Fruit fly (Drosophila melanogaster) whole organism, embryonic: ENCODE measurements around the gene CG42820.

Experiments
- Atf-2 ChIP-seq: fragments of 200-800 bp; sonication (Bioruptor generic); optimal IDR thresholded peaks from 2 replicates; lab custom pipeline; 2016; ENCODE audit warnings: missing biosample characterization, missing genetic modification characterization
- Atf3 ChIP-seq: fragments of 200-800 bp; sonication (Bioruptor generic); optimal IDR thresholded peaks from 3 replicates; lab custom pipeline; 2016; ENCODE audit warnings: missing biosample characterization, missing genetic modification characterization
- CG1024 ChIP-seq: fragments of 200-800 bp; sonication (Bioruptor generic); IDR thresholded peaks from 2 replicates; pipeline ENCODE4 v1.3.6; 2022; ENCODE audit warnings: missing biosample characterization, missing genetic modification characterization
- CG11456 ChIP-seq: fragments of 200-800 bp; sonication (Bioruptor generic); IDR thresholded peaks from 3 replicates; pipeline ENCODE4 v1.3.6; 2022; ENCODE audit warnings: missing biosample characterization, missing genetic modification characterization
- CG11560 ChIP-seq: fragments of 200-800 bp; sonication (Bioruptor generic); IDR thresholded peaks from 3 replicates; pipeline ENCODE4 v1.3.6; 2022; ENCODE audit warnings: missing biosample characterization, missing genetic modification characterization
- CG12942 ChIP-seq: fragments of 200-800 bp; sonication (Bioruptor generic); optimal IDR thresholded peaks from 3 replicates; lab custom pipeline; 2016; ENCODE audit warnings: missing biosample characterization, missing genetic modification characterization
- CG13296 ChIP-seq: fragments of 200-800 bp; sonication (Bioruptor generic); optimal IDR thresholded peaks from 3 replicates; lab custom pipeline; 2018; ENCODE audit warnings: missing biosample characterization, mild to moderate bottlenecking, missing genetic modification characterization
- CG15073 ChIP-seq: fragments of 200-800 bp; sonication (Bioruptor generic); optimal IDR thresholded peaks from 2 replicates; lab custom pipeline; 2016; ENCODE audit warnings: missing biosample characterization, missing genetic modification characterization
- CG15696 ChIP-seq: fragments of 200-800 bp; sonication (Bioruptor generic); optimal IDR thresholded peaks from 2 replicates; lab custom pipeline; 2019; ENCODE audit warnings: missing biosample characterization, mild to moderate bottlenecking, missing genetic modification characterization, moderate library complexity
- CG17359 ChIP-seq: fragments of 200-800 bp; sonication (Bioruptor generic); optimal IDR thresholded peaks from 3 replicates; lab custom pipeline; 2018; ENCODE audit warnings: missing biosample characterization, mild to moderate bottlenecking, missing genetic modification characterization, moderate library complexity
- CG18262 ChIP-seq: fragments of 200-800 bp; optimal IDR thresholded peaks from 3 replicates; lab custom pipeline; 2019; ENCODE audit warnings: missing biosample characterization, mild to moderate bottlenecking, missing genetic modification characterization, moderate library complexity
- CG2120 ChIP-seq: fragments of 200-800 bp; sonication (Bioruptor generic); optimal IDR thresholded peaks from 3 replicates; lab custom pipeline; 2016; ENCODE audit warnings: missing biosample characterization, missing genetic modification characterization
- CG2129 ChIP-seq: fragments of 200-800 bp; sonication (Bioruptor generic); IDR thresholded peaks from 2 replicates; pipeline ENCODE4 v1.3.6; 2022; ENCODE audit warnings: missing biosample characterization, missing genetic modification characterization; ENCODE audit not compliant: partially characterized antibody
- CG30431 ChIP-seq: fragments of 200-800 bp; sonication (Bioruptor generic); optimal IDR thresholded peaks from 2 replicates; lab custom pipeline; 2017; ENCODE audit warnings: missing biosample characterization, missing genetic modification characterization
- CG31224 ChIP-seq: fragments of 200-800 bp; sonication (Bioruptor generic); IDR thresholded peaks from 2 replicates; pipeline ENCODE4 v1.3.6; 2022; ENCODE audit warnings: missing biosample characterization, missing genetic modification characterization
- CG32532 ChIP-seq: fragments of 200-800 bp; sonication (Bioruptor generic); IDR thresholded peaks from 2 replicates; pipeline ENCODE4 v1.3.6; 2022; ENCODE audit warnings: missing biosample characterization, missing genetic modification characterization
- CG32772 ChIP-seq: fragments of 200-800 bp; sonication (Bioruptor generic); IDR thresholded peaks from 2 replicates; pipeline ENCODE4 v1.3.6; 2022; ENCODE audit warnings: missing biosample characterization, missing genetic modification characterization
- CG3847 ChIP-seq: fragments of 200-800 bp; sonication (Bioruptor generic); IDR thresholded peaks from 2 replicates; pipeline ENCODE4 v1.3.6; 2022; ENCODE audit warnings: missing biosample characterization, missing genetic modification characterization
- CG4328 ChIP-seq: fragments of 200-800 bp; sonication (Bioruptor generic); optimal IDR thresholded peaks from 3 replicates; lab custom pipeline; 2017; ENCODE audit warnings: missing biosample characterization, missing genetic modification reagents, missing genetic modification characterization
- CG6813 ChIP-seq: fragments of 200-800 bp; sonication (Bioruptor generic); optimal IDR thresholded peaks from 2 replicates; lab custom pipeline; 2017; ENCODE audit warnings: missing biosample characterization, missing genetic modification characterization, mild to moderate bottlenecking, moderate library complexity, missing genetic modification reagents
- CG7556 ChIP-seq: fragments of 200-800 bp; sonication (Bioruptor generic); optimal IDR thresholded peaks from 2 replicates; lab custom pipeline; 2017; ENCODE audit warnings: missing biosample characterization, mild to moderate bottlenecking, missing genetic modification characterization
- CG9797 ChIP-seq: fragments of 200-800 bp; sonication (Bioruptor generic); optimal IDR thresholded peaks from 3 replicates; lab custom pipeline; 2018; ENCODE audit warnings: missing biosample characterization, mild to moderate bottlenecking, missing genetic modification characterization
- Dek ChIP-seq: fragments of 200-800 bp; sonication (Bioruptor generic); optimal IDR thresholded peaks from 3 replicates; lab custom pipeline; 2019; ENCODE audit warnings: missing biosample characterization, mild to moderate bottlenecking, missing genetic modification characterization, moderate library complexity
- GATAe ChIP-seq: fragments of 200-800 bp; sonication (Bioruptor generic); conservative IDR thresholded peaks from 2 replicates; pipeline ENCODE4 v1.3.6; 2022; ENCODE audit warnings: missing biosample characterization, missing genetic modification characterization
- Gsc ChIP-seq: fragments of 200-800 bp; sonication (Bioruptor generic); IDR thresholded peaks from 2 replicates; pipeline ENCODE4 v1.3.6; 2022; ENCODE audit warnings: missing biosample characterization, missing genetic modification characterization
- Hr51 ChIP-seq, 2 experiments: fragments of 200-800 bp; sonication (Bioruptor generic); optimal IDR thresholded peaks; 2 replicates in 1 of 2; 3 replicates in 1 of 2; lab custom pipeline; 2016 to 2018; ENCODE audit warnings: missing biosample characterization in 2 of 2, missing genetic modification characterization in 2 of 2, mild to moderate bottlenecking in 1 of 2, moderate library complexity in 1 of 2
- Meics ChIP-seq: fragments of 200-800 bp; sonication (Bioruptor generic); optimal IDR thresholded peaks from 2 replicates; lab custom pipeline; 2017; ENCODE audit warnings: missing biosample characterization, mild to moderate bottlenecking, missing genetic modification characterization
- Mes4 ChIP-seq: fragments of 200-800 bp; sonication (Bioruptor generic); optimal IDR thresholded peaks from 2 replicates; lab custom pipeline; 2016; ENCODE audit warnings: missing biosample characterization, missing genetic modification characterization
- Myb ChIP-seq: fragments of 200-800 bp; sonication (Bioruptor generic); optimal IDR thresholded peaks from 2 replicates; lab custom pipeline; 2016; ENCODE audit warnings: missing biosample characterization, missing genetic modification characterization
- NC2α ChIP-seq: fragments of 200-800 bp; sonication (Bioruptor generic); optimal IDR thresholded peaks from 2 replicates; lab custom pipeline; 2016; ENCODE audit warnings: missing biosample characterization, missing genetic modification characterization
- Oaz ChIP-seq: fragments of 200-800 bp; sonication (Bioruptor generic); IDR thresholded peaks from 2 replicates; pipeline ENCODE4 v1.3.6; 2022; ENCODE audit warnings: missing biosample characterization, missing genetic modification characterization
- Optix ChIP-seq: fragments of 200-800 bp; sonication (Bioruptor generic); IDR thresholded peaks from 3 replicates; pipeline ENCODE4 v1.3.6; 2022; ENCODE audit warnings: missing biosample characterization, missing genetic modification characterization
- corto ChIP-seq: fragments of 200-800 bp; sonication (Bioruptor generic); optimal IDR thresholded peaks from 2 replicates; lab custom pipeline; 2016; ENCODE audit warnings: missing biosample characterization, mild to moderate bottlenecking, missing genetic modification characterization, moderate library complexity
- ftz-f1 ChIP-seq: fragments of 200-800 bp; sonication (Bioruptor generic); optimal IDR thresholded peaks from 2 replicates; lab custom pipeline; 2016; ENCODE audit warnings: missing biosample characterization, missing genetic modification characterization
- gcm2 ChIP-seq: fragments of 200-800 bp; sonication (Bioruptor generic); optimal IDR thresholded peaks from 2 replicates; lab custom pipeline; 2016; ENCODE audit warnings: missing biosample characterization, missing genetic modification characterization
- gem ChIP-seq: fragments of 200-800 bp; sonication (Bioruptor generic); optimal IDR thresholded peaks from 2 replicates; lab custom pipeline; 2019; ENCODE audit warnings: missing biosample characterization, mild to moderate bottlenecking, missing genetic modification characterization, moderate library complexity
- jing ChIP-seq: fragments of 200-800 bp; sonication (Bioruptor generic); optimal IDR thresholded peaks from 2 replicates; lab custom pipeline; 2018; ENCODE audit warnings: missing biosample characterization, mild to moderate bottlenecking, missing genetic modification characterization
- klu ChIP-seq: fragments of 200-800 bp; sonication (Bioruptor generic); IDR thresholded peaks from 2 replicates; pipeline ENCODE4 v1.3.6; 2022; ENCODE audit warnings: missing biosample characterization, missing genetic modification characterization
- lab ChIP-seq: fragments of 200-800 bp; sonication (Bioruptor generic); optimal IDR thresholded peaks from 3 replicates; lab custom pipeline; 2017; ENCODE audit warnings: missing biosample characterization, missing genetic modification characterization, mild to moderate bottlenecking, moderate library complexity, missing genetic modification reagents
- lbe ChIP-seq: fragments of 200-800 bp; sonication (Bioruptor generic); optimal IDR thresholded peaks from 2 replicates; lab custom pipeline; 2016; ENCODE audit warnings: missing biosample characterization, mild to moderate bottlenecking, missing genetic modification characterization
- pan ChIP-seq, 4 experiments: fragments of >200 bp in 3 of 4; fragments of 200-800 bp in 1 of 4; sonication (Bioruptor generic) in 1 of 4; optimal IDR thresholded peaks in 3 of 4; IDR thresholded peaks in 1 of 4; 2 replicates each; pipeline versions ENCODE4 v1.3.6 to Lab custom; 2017 to 2022; ENCODE audit warnings: missing biosample characterization in 2 of 4, missing genetic modification characterization in 2 of 4, mixed read lengths in 1 of 4
- pfk ChIP-seq: fragments of 200-800 bp; sonication (Bioruptor generic); optimal IDR thresholded peaks from 2 replicates; lab custom pipeline; 2018; ENCODE audit warnings: missing biosample characterization, mild to moderate bottlenecking, missing genetic modification characterization, moderate library complexity
- sens ChIP-seq: fragments of 200-800 bp; sonication (Bioruptor generic); peaks from one replicate; lab custom pipeline; 2016; ENCODE audit warnings: missing biosample characterization, missing genetic modification characterization
- sens-2 ChIP-seq: fragments of 200-800 bp; sonication (Bioruptor generic); IDR thresholded peaks from 2 replicates; pipeline ENCODE4 v1.3.6; 2022; ENCODE audit warnings: missing biosample characterization, missing genetic modification characterization
- shn ChIP-seq: fragments of 200-800 bp; sonication (Bioruptor generic); optimal IDR thresholded peaks from 3 replicates; lab custom pipeline; 2016; ENCODE audit warnings: missing biosample characterization, missing genetic modification characterization
- sug ChIP-seq: fragments of 200-800 bp; optimal IDR thresholded peaks from 2 replicates; lab custom pipeline; 2019; ENCODE audit warnings: missing biosample characterization, mild to moderate bottlenecking, missing genetic modification characterization, moderate library complexity
- tll ChIP-seq, 2 experiments: fragments of 200-800 bp in 1 of 2; fragments of >200 bp in 1 of 2; sonication (Bioruptor generic) in 1 of 2; optimal IDR thresholded peaks; 2 replicates each; lab custom pipeline; 2017 to 2019; ENCODE audit warnings: missing biosample characterization in 2 of 2, missing genetic modification characterization in 2 of 2, mild to moderate bottlenecking in 1 of 2, moderate library complexity in 1 of 2
- vnd ChIP-seq: fragments of 200-800 bp; sonication (Bioruptor generic); IDR thresholded peaks from 3 replicates; pipeline ENCODE4 v1.3.6; 2022; ENCODE audit warnings: missing biosample characterization, missing genetic modification characterization; ENCODE audit not compliant: partially characterized antibody
- zfh2 ChIP-seq: fragments of 200-800 bp; sonication (Bioruptor generic); optimal IDR thresholded peaks from 2 replicates; lab custom pipeline; 2016; ENCODE audit warnings: missing biosample characterization, missing genetic modification characterization

Gene CG42820

dm6 chr2L:8351864-8352263 lies 40.3 kb downstream of the CG42820 start, which contains the start of gene Mur29B:
Mur29B (plus strand) TSS chr2L:8352187.
- TF ChIP-seq sug (peak; percentile 54), sens (GFP tag; lab: Kevin White, UChicago) (peak; percentile 29), CG32532 (GFP tag; lab: Robert Waterston, UW) (peak; percentile 7; the same call in 1 of the 2 replicates), zfh2 (GFP tag; lab: Kevin White, UChicago) (no peak), corto (peak; percentile 51), GATAe (0 out of 2 replicates have a peak, but pooled peaks have one; percentile 26)

DNA sequence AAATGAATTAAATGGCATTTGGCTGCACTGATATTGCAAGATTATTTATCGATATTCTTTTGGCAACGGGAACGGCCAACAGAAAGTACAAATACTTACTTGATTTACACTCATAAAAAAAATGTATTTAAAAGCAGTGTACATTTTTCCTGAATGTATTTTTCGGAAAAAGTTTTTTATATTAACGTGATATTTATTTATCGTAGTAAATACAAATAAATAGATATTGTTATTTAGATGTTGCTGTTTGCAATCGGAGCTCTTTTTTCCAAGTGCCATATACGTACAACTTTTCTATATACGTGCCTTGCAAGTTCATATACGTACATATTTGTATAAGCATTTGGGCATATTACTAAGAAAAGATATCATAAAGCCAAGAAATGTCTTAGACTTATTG lies 40.9 kb downstream of the CG42820 start:
- no peak for TF ChIP-seq shn (GFP tag; lab: Kevin White, UChicago)
- no peak for TF ChIP-seq CG15073
- TF ChIP-seq Gsc (GFP tag; lab: Robert Waterston, UW) = no peak
- no peak for TF ChIP-seq CG2129 (GFP tag; lab: Robert Waterston, UW)
- no peak for TF ChIP-seq Dek
- no peak for TF ChIP-seq CG13296 (GFP tag; lab: Kevin White, UChicago)
- TF ChIP-seq pan (optimal IDR thresholded peaks at IDR 0.05; lab: Kevin White, UChicago) = no peak
- TF ChIP-seq pan (GFP tag; optimal IDR thresholded peaks at IDR 0.05 in 1 of 2, IDR thresholded peaks at IDR 0.05 in 1 of 2) = peak in 1 of 2 experiments; percentile 54
- no peak for TF ChIP-seq CG30431 (GFP tag; lab: Kevin White, UChicago)
- TF ChIP-seq CG11560 (tag; lab: Robert Waterston, UW) = no peak
- peak in 1 of 2 experiments; percentile 8 for TF ChIP-seq Hr51 (GFP tag; optimal IDR thresholded peaks at IDR 0.05; lab: Kevin White, UChicago)
- no peak for TF ChIP-seq CG3847 (GFP tag; lab: Robert Waterston, UW)
- no peak for TF ChIP-seq CG6813 (GFP tag; lab: Kevin White, UChicago)
- TF ChIP-seq CG1024 (GFP tag; lab: Robert Waterston, UW) = no peak
- no peak for TF ChIP-seq ftz-f1
- peak; percentile 17 for TF ChIP-seq CG17359 (tag; lab: Kevin White, UChicago)
- peak; percentile 5 for TF ChIP-seq lbe
- no peak for TF ChIP-seq CG31224
- no peak for TF ChIP-seq sens-2 (GFP tag; lab: Robert Waterston, UW)
- TF ChIP-seq CG12942 = no peak
- TF ChIP-seq tll (GFP tag; optimal IDR thresholded peaks at IDR 0.05; lab: Kevin White, UChicago) = no peak
- peak; percentile 4 for TF ChIP-seq lab (GFP tag; lab: Kevin White, UChicago)
- no peak for TF ChIP-seq klu (GFP tag; lab: Robert Waterston, UW)
- no peak for TF ChIP-seq jing (GFP tag; lab: Kevin White, UChicago)
- TF ChIP-seq gem (tag; lab: Kevin White, UChicago) = peak; percentile 14
- TF ChIP-seq CG4328 (GFP tag; lab: Kevin White, UChicago) = no peak
- TF ChIP-seq CG32772 = no peak

dm6 chr2L:8350560-8351171 lies 41.5 kb downstream of the CG42820 start:
- TF ChIP-seq corto (no peak), CG9797 (GFP tag; lab: Kevin White, UChicago) (no peak), Atf-2 (GFP tag; lab: Kevin White, UChicago) (no peak), Myb (GFP tag; lab: Kevin White, UChicago) (no peak), pfk (GFP tag; lab: Kevin White, UChicago) (no peak), Oaz (GFP tag; lab: Robert Waterston, UW) (no peak), gcm2 (no peak), CG18262 (tag; lab: Kevin White, UChicago) (no peak), CG15696 (tag; lab: Kevin White, UChicago) (no peak), vnd (GFP tag; lab: Robert Waterston, UW) (no peak), Optix (GFP tag; lab: Robert Waterston, UW) (no peak), NC2α (GFP tag; lab: Kevin White, UChicago) (no peak), Mes4 (GFP tag; lab: Kevin White, UChicago) (no peak), CG11456 (GFP tag; lab: Robert Waterston, UW) (no peak), Meics (GFP tag; lab: Kevin White, UChicago) (peak; percentile 58), Hr51 (GFP tag; optimal IDR thresholded peaks at IDR 0.05; lab: Kevin White, UChicago) (peak in 1 of 2 experiments; percentile 26), CG7556 (GFP tag; lab: Kevin White, UChicago) (no peak), CG2120 (GFP tag; lab: Kevin White, UChicago) (peak; percentile 36), Atf3 (GFP tag; lab: Kevin White, UChicago) (no peak)
